Worm (Caenorhabditis elegans) whole organism, L2 larva: ENCODE data around the gene snu-13.
A peak's percentile ranks its signal among the peaks of the same experiment; 100 is the strongest.

Experiments used
- C34F6.9 ChIP-seq: fragments of 150-350 bp; optimal IDR thresholded peaks from 2 replicates; lab custom pipeline; 2014; ENCODE audit warnings: missing biosample characterization, missing genetic modification characterization
- R02D3.7 ChIP-seq: fragments of 150-350 bp; optimal IDR thresholded peaks from 2 replicates; lab custom pipeline; 2014; ENCODE audit warnings: missing biosample characterization, missing genetic modification characterization
- Y55F3AM.14 ChIP-seq: fragments of 200-800 bp; sonication (Bioruptor generic); optimal IDR thresholded peaks from 2 replicates; lab custom pipeline; 2018; ENCODE audit warnings: mild to moderate bottlenecking, missing genetic modification characterization, missing compliant biosample characterization
- ZK546.5 ChIP-seq: sonication (generic microtip); optimal IDR thresholded peaks from 2 replicates; lab custom pipeline; 2017; ENCODE audit warnings: missing biosample characterization, missing genetic modification characterization
- alr-1 ChIP-seq: fragments of 150-350 bp; optimal IDR thresholded peaks from 2 replicates; lab custom pipeline; 2014; ENCODE audit warnings: missing biosample characterization, missing genetic modification characterization
- aly-2 ChIP-seq: fragments of 150-350 bp; optimal IDR thresholded peaks from 2 replicates; lab custom pipeline; 2014; ENCODE audit warnings: missing biosample characterization, missing genetic modification characterization
- ama-1 ChIP-seq: fragments of 150-350 bp; optimal IDR thresholded peaks from 2 replicates; lab custom pipeline; 2018; ENCODE audit warnings: inconsistent platforms
- blmp-1 ChIP-seq: sonication (generic microtip); optimal IDR thresholded peaks from 2 replicates; lab custom pipeline; 2017; ENCODE audit warnings: missing genetic modification characterization, mild to moderate bottlenecking, missing compliant biosample characterization, antibody characterized with exemption, moderate library complexity; ENCODE audit not compliant: insufficient read depth
- ceh-16 ChIP-seq: fragments of 150-350 bp; optimal IDR thresholded peaks from 2 replicates; lab custom pipeline; 2014; ENCODE audit warnings: missing biosample characterization, missing genetic modification characterization
- ceh-82 ChIP-seq: fragments of 150-350 bp; optimal IDR thresholded peaks from 2 replicates; lab custom pipeline; 2014; ENCODE audit warnings: missing biosample characterization, missing genetic modification characterization
- crh-2 ChIP-seq: sonication (generic microtip); optimal IDR thresholded peaks from 2 replicates; lab custom pipeline; 2017; ENCODE audit warnings: missing biosample characterization, missing genetic modification characterization
- elt-1 ChIP-seq: fragments of 150-350 bp; optimal IDR thresholded peaks from 2 replicates; lab custom pipeline; 2014; ENCODE audit warnings: missing biosample characterization, missing genetic modification characterization
- elt-3 ChIP-seq: sonication (generic microtip); optimal IDR thresholded peaks from 2 replicates; lab custom pipeline; 2017; ENCODE audit warnings: missing biosample characterization, missing genetic modification characterization
- fos-1 ChIP-seq: fragments of 150-350 bp; optimal IDR thresholded peaks from 2 replicates; lab custom pipeline; 2014; ENCODE audit warnings: missing biosample characterization, missing genetic modification characterization
- gmeb-1 ChIP-seq: fragments of 150-350 bp; optimal IDR thresholded peaks from 2 replicates; lab custom pipeline; 2014; ENCODE audit warnings: missing biosample characterization, missing genetic modification characterization
- lin-11 ChIP-seq: fragments of 150-350 bp; sonication (generic microtip); optimal IDR thresholded peaks from 2 replicates; lab custom pipeline; 2014; ENCODE audit warnings: missing biosample characterization, missing genetic modification characterization, inconsistent platforms, mixed read lengths
- lin-13 ChIP-seq: fragments of 150-350 bp; optimal IDR thresholded peaks from 2 replicates; lab custom pipeline; 2014; ENCODE audit warnings: missing biosample characterization, missing genetic modification reagents, missing genetic modification characterization
- lsy-2 ChIP-seq, 2 experiments: fragments of 150-350 bp in 1 of 2; sonication (generic microtip) in 1 of 2; optimal IDR thresholded peaks; 2 replicates each; lab custom pipeline; 2014 to 2017; ENCODE audit warnings: missing biosample characterization in 2 of 2, missing genetic modification characterization in 2 of 2
- mab-5 ChIP-seq: fragments of 150-350 bp; optimal IDR thresholded peaks from 2 replicates; lab custom pipeline; 2014; ENCODE audit warnings: missing biosample characterization, missing genetic modification characterization
- mbf-1 ChIP-seq: sonication (generic microtip); optimal IDR thresholded peaks from 2 replicates; lab custom pipeline; 2017; ENCODE audit warnings: missing biosample characterization, missing genetic modification characterization
- nhr-10 ChIP-seq: sonication (generic microtip); optimal IDR thresholded peaks from 2 replicates; lab custom pipeline; 2017; ENCODE audit warnings: missing biosample characterization, missing genetic modification characterization
- nhr-11 ChIP-seq: fragments of 150-350 bp; optimal IDR thresholded peaks from 2 replicates; lab custom pipeline; 2014; ENCODE audit warnings: missing biosample characterization, missing genetic modification characterization
- nhr-129 ChIP-seq: fragments of 150-350 bp; optimal IDR thresholded peaks from 2 replicates; lab custom pipeline; 2014; ENCODE audit warnings: missing biosample characterization, missing genetic modification characterization
- nhr-21 ChIP-seq: fragments of 150-350 bp; optimal IDR thresholded peaks from 2 replicates; lab custom pipeline; 2014; ENCODE audit warnings: missing biosample characterization, missing genetic modification characterization
- nhr-25 ChIP-seq: fragments of 150-350 bp; sonication (generic microtip); optimal IDR thresholded peaks from 3 replicates; lab custom pipeline; 2014; ENCODE audit warnings: missing biosample characterization, missing genetic modification characterization
- nhr-6 ChIP-seq: fragments of 150-350 bp; optimal IDR thresholded peaks from 2 replicates; lab custom pipeline; 2014; ENCODE audit warnings: missing biosample characterization, missing genetic modification characterization
- nhr-77 ChIP-seq: fragments of 150-350 bp; optimal IDR thresholded peaks from 2 replicates; lab custom pipeline; 2014; ENCODE audit warnings: missing biosample characterization, missing genetic modification characterization
- sma-3 ChIP-seq: sonication (generic microtip); optimal IDR thresholded peaks from 2 replicates; lab custom pipeline; 2016; ENCODE audit warnings: missing genetic modification reagents, missing genetic modification characterization, missing compliant biosample characterization
- snpc-4 ChIP-seq: fragments of 150-350 bp; optimal IDR thresholded peaks from 2 replicates; lab custom pipeline; 2014; ENCODE audit warnings: missing biosample characterization, missing genetic modification characterization
- unc-39 ChIP-seq: fragments of 150-350 bp; optimal IDR thresholded peaks from 2 replicates; lab custom pipeline; 2014; ENCODE audit warnings: missing biosample characterization, missing genetic modification characterization
- ztf-1 ChIP-seq: fragments of 200-800 bp; sonication (Bioruptor generic); conservative IDR thresholded peaks from 2 replicates; pipeline ENCODE4 v1.3.6; 2022; ENCODE audit warnings: missing genetic modification characterization, missing compliant biosample characterization
- ztf-11 ChIP-seq: sonication (generic microtip); optimal IDR thresholded peaks from 2 replicates; lab custom pipeline; 2017; ENCODE audit warnings: missing biosample characterization, missing genetic modification characterization

snu-13 gene

DNA sequence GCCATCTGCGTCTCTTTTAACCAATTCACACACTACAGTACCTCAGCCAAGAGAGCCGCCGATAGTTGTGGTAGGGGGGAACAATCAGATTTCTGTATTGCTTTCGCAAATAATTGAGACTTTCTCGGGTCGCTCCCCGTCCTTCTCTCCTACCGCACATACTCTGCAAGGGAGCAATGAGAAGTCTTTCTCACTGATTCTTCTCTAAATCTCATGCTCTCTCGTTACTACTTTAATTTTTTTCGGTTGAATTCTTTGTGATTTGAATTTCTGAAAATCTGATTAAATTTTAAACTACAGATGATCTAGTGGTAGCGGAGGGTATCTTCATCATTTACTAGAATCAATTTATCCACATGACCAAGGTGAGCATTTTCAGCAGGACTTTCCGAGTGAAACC is 16.9 kb upstream of the snu-13 start, which contains the start of gene ptb-1:
Gene ptb-1 (plus strand): TSS at position 301 of the 400 bp plus-strand sequence.
- TF ChIP-seq crh-2, result no peak
- TF ChIP-seq alr-1 (tag; lab: Kevin White, UChicago), result no peak
- TF ChIP-seq gmeb-1, result no peak
- no peak for TF ChIP-seq elt-1 (tag; lab: Kevin White, UChicago)
- TF ChIP-seq Y55F3AM.14 (GFP tag; lab: Kevin White, UChicago), result no peak
- no peak for TF ChIP-seq sma-3 (GFP tag; lab: Kevin White, UChicago)
- TF ChIP-seq elt-3 (tag; lab: Kevin White, UChicago), result no peak
- TF ChIP-seq aly-2, result no peak
- TF ChIP-seq R02D3.7 (tag; lab: Kevin White, UChicago), result no peak
- no peak for TF ChIP-seq lin-13 (GFP tag; lab: Kevin White, UChicago)
- no peak for TF ChIP-seq nhr-10 (tag; lab: Kevin White, UChicago)
- no peak for TF ChIP-seq mbf-1 (tag; lab: Kevin White, UChicago)
- TF ChIP-seq ama-1, result no peak
- no peak for TF ChIP-seq lin-11 (tag; lab: Kevin White, UChicago)
- TF ChIP-seq nhr-25 (tag; lab: Kevin White, UChicago), result no peak
- no peak for TF ChIP-seq nhr-11 (tag; lab: Kevin White, UChicago)

DNA sequence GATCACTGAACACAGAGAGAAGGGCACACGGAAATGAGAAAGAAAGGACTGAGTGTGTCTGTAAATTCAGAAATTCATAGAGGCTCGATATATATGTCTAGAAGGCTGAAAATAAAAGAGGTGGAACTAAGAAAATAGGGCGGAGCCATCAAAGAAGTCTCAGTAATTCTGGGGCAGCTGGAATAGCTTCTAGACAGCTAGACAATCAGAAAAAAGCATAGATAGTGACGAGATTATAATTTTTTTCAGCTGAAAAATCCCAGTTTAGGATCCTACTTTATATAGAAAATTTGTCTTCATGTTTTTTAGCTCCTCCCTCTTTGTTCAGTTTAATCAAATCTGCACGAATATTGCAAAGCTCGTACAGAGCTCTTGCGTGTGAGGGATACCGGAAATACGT is 6.6 kb upstream of the snu-13 start, which contains the start of gene D2089.3:
Gene D2089.3 (minus strand): TSS at position 101 of the 400 bp plus-strand sequence.
- no peak for TF ChIP-seq lin-11 (tag; lab: Kevin White, UChicago)
- no peak for TF ChIP-seq nhr-129 (tag; lab: Kevin White, UChicago)
- no peak for TF ChIP-seq nhr-6 (tag; lab: Kevin White, UChicago)
- TF ChIP-seq alr-1 (tag; lab: Kevin White, UChicago), result no peak
- no peak for TF ChIP-seq mab-5 (tag; lab: Kevin White, UChicago)
- TF ChIP-seq elt-3 (tag; lab: Kevin White, UChicago), result no peak
- TF ChIP-seq, all 48 proteins: peak for 0

- TF ChIP-seq mbf-1 (tag; lab: Kevin White, UChicago) (no peak), C34F6.9 (tag; lab: Kevin White, UChicago) (peak; percentile 32), nhr-77 (tag; lab: Kevin White, UChicago) (no peak), sma-3 (GFP tag; lab: Kevin White, UChicago) (no peak), lsy-2 (tag; optimal IDR thresholded peaks at IDR 0.05; lab: Kevin White, UChicago) (peak in 1 of 2 experiments; percentile 35), gmeb-1 (no peak), snpc-4 (tag; lab: Kevin White, UChicago) (no peak), crh-2 (no peak), nhr-6 (tag; lab: Kevin White, UChicago) (no peak), ztf-11 (tag; lab: Kevin White, UChicago) (no peak), ceh-16 (no peak), alr-1 (tag; lab: Kevin White, UChicago) (no peak), fos-1 (tag; lab: Kevin White, UChicago) (no peak), nhr-10 (tag; lab: Kevin White, UChicago) (no peak)
- TF ChIP-seq, all 48 proteins: peak for 2
Measured at ce11 chrII:10662698-10663097, 4.3 kb upstream of the snu-13 start, which contains the start of gene D2089.8. TSS of gene D2089.8 (minus strand) at chrII:10662781.

DNA sequence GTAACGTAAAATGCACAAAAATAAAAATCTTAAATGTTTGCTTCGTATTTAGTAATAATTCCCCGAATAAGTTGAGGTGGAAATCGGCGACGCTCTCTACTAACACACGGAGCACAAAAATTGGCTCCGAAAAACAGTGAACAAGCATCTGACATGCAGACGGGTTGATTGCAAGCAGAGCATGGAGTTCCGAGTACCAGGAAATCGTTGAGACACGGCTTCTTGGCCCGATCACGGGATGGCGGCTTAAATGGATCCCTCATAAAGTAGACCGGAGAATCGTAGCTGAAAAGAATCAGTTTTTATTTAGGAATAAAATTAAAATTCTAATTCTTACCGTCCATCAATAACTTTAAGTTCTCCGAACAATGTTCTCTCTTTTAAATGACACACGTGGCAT is 3.9 kb upstream of the snu-13 start:
- TF ChIP-seq gmeb-1 (no peak), unc-39 (tag; lab: Kevin White, UChicago) (no peak), blmp-1 (no peak), ama-1 (no peak), mbf-1 (tag; lab: Kevin White, UChicago) (no peak), nhr-10 (tag; lab: Kevin White, UChicago) (no peak), nhr-77 (tag; lab: Kevin White, UChicago) (no peak), fos-1 (tag; lab: Kevin White, UChicago) (no peak), ZK546.5 (tag; lab: Kevin White, UChicago) (no peak), nhr-25 (tag; lab: Kevin White, UChicago) (no peak), alr-1 (tag; lab: Kevin White, UChicago) (no peak), ztf-1 (no peak), aly-2 (no peak)

DNA sequence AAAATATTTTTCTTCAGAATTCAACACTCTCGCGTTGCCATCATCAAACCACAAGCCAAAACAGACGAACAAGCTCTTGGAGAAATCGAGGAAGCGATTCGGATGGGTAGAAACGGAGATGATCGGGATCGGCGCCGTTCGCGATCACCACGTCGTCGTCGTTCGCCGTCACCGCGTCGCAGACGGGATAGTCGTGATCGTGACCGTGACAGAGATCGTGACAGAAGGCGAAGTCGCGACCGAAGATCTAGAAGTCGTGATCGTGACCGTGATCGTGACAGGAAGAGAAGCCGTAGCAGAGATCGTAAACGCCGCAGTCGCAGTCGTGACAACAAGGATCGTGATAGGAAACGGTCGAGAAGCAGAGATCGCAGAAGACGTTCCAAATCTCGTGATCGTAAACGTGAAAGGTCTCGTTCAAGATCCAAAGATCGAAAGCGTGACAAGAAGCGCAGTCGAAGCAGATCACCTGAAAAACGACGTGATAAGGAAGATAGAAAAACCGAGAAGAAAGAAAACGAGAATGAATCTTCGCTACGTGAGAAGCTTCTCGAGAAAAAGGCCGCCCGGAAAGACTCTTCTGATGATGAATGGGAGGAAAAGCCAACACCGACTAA is 3.1 kb upstream of the snu-13 start:
- TF ChIP-seq nhr-6 (tag; lab: Kevin White, UChicago), result no peak
- peak; percentile 18 for TF ChIP-seq nhr-21
- no peak for TF ChIP-seq ceh-82 (tag; lab: Kevin White, UChicago)
